Worm (Caenorhabditis elegans): Measurements from ENCODE around the gene K05F1.14.

DNA sequence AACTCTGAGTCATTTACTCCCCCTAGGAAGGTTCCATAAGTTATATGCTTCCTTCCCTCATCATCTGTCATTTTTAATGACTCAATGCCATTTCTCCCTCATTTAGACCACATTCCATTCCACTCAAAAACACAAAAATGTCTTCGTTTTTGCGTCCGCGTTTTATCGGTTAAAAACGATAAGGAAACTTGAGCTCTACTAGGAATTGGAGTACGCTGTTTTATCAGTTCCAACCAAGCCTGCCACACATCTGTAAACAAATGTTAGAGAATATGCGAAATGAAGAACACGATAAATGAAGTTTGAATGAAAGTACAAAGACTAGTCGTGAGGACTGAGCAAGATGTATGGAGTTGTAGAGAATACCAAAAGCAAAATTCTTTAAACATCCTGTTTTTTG lies 44.0 kb downstream of the K05F1.14 start:
- TF ChIP-seq ama-1 (optimal IDR thresholded peaks at IDR 0.05) (no peak), pes-1 (GFP tag; IDR thresholded peaks at IDR 0.05) (no peak), F13C5.2 (tag; optimal IDR thresholded peaks at IDR 0.05) (no peak)
